Fruit fly (Drosophila melanogaster) whole organism, embryonic: ENCODE results near the gene CG31775.

Source experiments
- Awh ChIP-seq: fragments of 200-800 bp; sonication (Bioruptor generic); IDR thresholded peaks from 2 replicates; pipeline ENCODE4, ENCODE4 v1.3.6; 2022; ENCODE audit warnings: missing biosample characterization, missing genetic modification characterization
- B-H1 ChIP-seq: fragments of 200-800 bp; sonication (Bioruptor generic); IDR thresholded peaks from 3 replicates; pipeline ENCODE4 v1.3.6; 2022; ENCODE audit warnings: missing biosample characterization, missing genetic modification characterization
- CG10321 ChIP-seq: fragments of 200-800 bp; sonication (Bioruptor generic); IDR thresholded peaks from 2 replicates; pipeline ENCODE4 v1.3.6; 2022; ENCODE audit warnings: missing biosample characterization, missing genetic modification characterization
- CG10366 ChIP-seq: fragments of 200-800 bp; sonication (Bioruptor generic); IDR thresholded peaks from 2 replicates; pipeline ENCODE4 v1.3.6; 2022; ENCODE audit warnings: missing biosample characterization, missing genetic modification characterization
- CG10431 ChIP-seq: fragments of 200-800 bp; sonication (Bioruptor generic); optimal IDR thresholded peaks from 3 replicates; lab custom pipeline; 2018; ENCODE audit warnings: missing biosample characterization, mild to moderate bottlenecking, missing genetic modification characterization
- CG10654 ChIP-seq: fragments of 200-800 bp; sonication (Bioruptor generic); optimal IDR thresholded peaks from 2 replicates; lab custom pipeline; 2016; ENCODE audit warnings: missing biosample characterization, missing genetic modification characterization
- CG11560 ChIP-seq: fragments of 200-800 bp; sonication (Bioruptor generic); IDR thresholded peaks from 3 replicates; pipeline ENCODE4 v1.3.6; 2022; ENCODE audit warnings: missing biosample characterization, missing genetic modification characterization
- CG12104 ChIP-seq: fragments of 200-800 bp; sonication (Bioruptor generic); optimal IDR thresholded peaks from 3 replicates; lab custom pipeline; 2016; ENCODE audit warnings: missing biosample characterization, missing genetic modification characterization
- CG12744 ChIP-seq: fragments of 200-800 bp; sonication (Bioruptor generic); optimal IDR thresholded peaks from 2 replicates; lab custom pipeline; 2016; ENCODE audit warnings: missing biosample characterization, missing genetic modification characterization
- CG14441 ChIP-seq: fragments of 200-800 bp; sonication (Bioruptor generic); IDR thresholded peaks from 2 replicates; pipeline ENCODE4 v1.3.6; 2022; ENCODE audit warnings: missing biosample characterization, missing genetic modification characterization
- CG14710 ChIP-seq: fragments of 200-800 bp; sonication (Bioruptor generic); optimal IDR thresholded peaks from 3 replicates; lab custom pipeline; 2019; ENCODE audit warnings: missing biosample characterization, mild to moderate bottlenecking, missing genetic modification characterization, moderate library complexity
- CG15479 ChIP-seq: fragments of 200-800 bp; sonication (Bioruptor generic); optimal IDR thresholded peaks from 3 replicates; lab custom pipeline; 2019; ENCODE audit warnings: missing biosample characterization, mild to moderate bottlenecking, missing genetic modification characterization, moderate library complexity
- CG15514 ChIP-seq: fragments of 200-800 bp; sonication (Bioruptor generic); optimal IDR thresholded peaks from 3 replicates; lab custom pipeline; 2017; ENCODE audit warnings: missing biosample characterization, missing genetic modification characterization, mild to moderate bottlenecking, moderate library complexity, missing genetic modification reagents
- CG17328 ChIP-seq: fragments of 200-800 bp; sonication (Bioruptor generic); IDR thresholded peaks from 2 replicates; pipeline ENCODE4 v1.3.6; 2022; ENCODE audit warnings: missing biosample characterization, missing genetic modification characterization
- CG1792 ChIP-seq: fragments of 200-800 bp; sonication (Bioruptor generic); optimal IDR thresholded peaks from 2 replicates; lab custom pipeline; 2016; ENCODE audit warnings: missing biosample characterization, missing genetic modification characterization
- CG2678 ChIP-seq: fragments of 200-800 bp; sonication (Bioruptor generic); optimal IDR thresholded peaks from 3 replicates; lab custom pipeline; 2019; ENCODE audit warnings: missing biosample characterization, mild to moderate bottlenecking, missing genetic modification characterization, moderate library complexity
- CG30403 ChIP-seq: fragments of 200-800 bp; sonication (Bioruptor generic); optimal IDR thresholded peaks from 3 replicates; lab custom pipeline; 2016; ENCODE audit warnings: missing biosample characterization, missing genetic modification characterization
- CG31365 ChIP-seq: fragments of 200-800 bp; sonication (Bioruptor generic); optimal IDR thresholded peaks from 2 replicates; lab custom pipeline; 2018; ENCODE audit warnings: missing biosample characterization, mild to moderate bottlenecking, missing genetic modification characterization
- CG31388 ChIP-seq: fragments of 200-800 bp; sonication (Bioruptor generic); optimal IDR thresholded peaks from 2 replicates; lab custom pipeline; 2016; ENCODE audit warnings: missing biosample characterization, missing genetic modification characterization
- CG4730 ChIP-seq: fragments of 200-800 bp; sonication (Bioruptor generic); IDR thresholded peaks from 2 replicates; pipeline ENCODE4 v1.3.6; 2022; ENCODE audit warnings: missing biosample characterization, missing genetic modification characterization
- CG6654 ChIP-seq: fragments of 200-800 bp; sonication (Bioruptor generic); optimal IDR thresholded peaks from 2 replicates; lab custom pipeline; 2017; ENCODE audit warnings: missing biosample characterization, mild to moderate bottlenecking, missing genetic modification characterization
- CG7928 ChIP-seq: fragments of 200-800 bp; sonication (Bioruptor generic); optimal IDR thresholded peaks from 2 replicates; lab custom pipeline; 2017; ENCODE audit warnings: missing biosample characterization, mild to moderate bottlenecking, missing genetic modification characterization
- CG8359 ChIP-seq: fragments of 200-800 bp; sonication (Bioruptor generic); optimal IDR thresholded peaks from 2 replicates; lab custom pipeline; 2017; ENCODE audit warnings: missing biosample characterization, mild to moderate bottlenecking, missing genetic modification characterization, borderline replicate concordance
- CG9932 ChIP-seq: fragments of 200-800 bp; sonication (Bioruptor generic); IDR thresholded peaks from 2 replicates; pipeline ENCODE4 v1.3.6; 2022; ENCODE audit warnings: missing biosample characterization, missing genetic modification characterization
- D19B ChIP-seq: fragments of 200-800 bp; sonication (Bioruptor generic); optimal IDR thresholded peaks from 2 replicates; lab custom pipeline; 2017; ENCODE audit warnings: missing biosample characterization, mild to moderate bottlenecking, missing genetic modification characterization
- H2.0 ChIP-seq: fragments of 200-800 bp; sonication (Bioruptor generic); IDR thresholded peaks from 2 replicates; pipeline ENCODE4 v1.3.6; 2022; ENCODE audit warnings: missing biosample characterization, missing genetic modification characterization
- Neu2 ChIP-seq: fragments of 200-800 bp; sonication (Bioruptor generic); optimal IDR thresholded peaks from 3 replicates; lab custom pipeline; 2016; ENCODE audit warnings: missing biosample characterization, missing genetic modification characterization, borderline replicate concordance
- Nf-YA ChIP-seq: fragments of 200-800 bp; sonication (Bioruptor generic); IDR thresholded peaks from 2 replicates; pipeline ENCODE4 v1.3.6; 2022; ENCODE audit warnings: missing biosample characterization, missing genetic modification characterization
- Ptx1 ChIP-seq: fragments of 200-800 bp; sonication (Bioruptor generic); IDR thresholded peaks from 2 replicates; pipeline ENCODE4 v1.3.6; 2022; ENCODE audit warnings: missing biosample characterization, missing genetic modification characterization
- Trl ChIP-seq, 3 experiments: fragments of >200 bp in 2 of 3; fragments of 200-800 bp in 1 of 3; sonication (Bioruptor generic) in 1 of 3; optimal IDR thresholded peaks; 2 replicates in 1 of 3; 3 replicates in 2 of 3; lab custom pipeline; 2016 to 2017; ENCODE audit warnings: missing biosample characterization in 1 of 3, missing genetic modification characterization in 1 of 3
- Xbp1 ChIP-seq: fragments of 200-800 bp; sonication (Bioruptor generic); optimal IDR thresholded peaks from 3 replicates; lab custom pipeline; 2016; ENCODE audit warnings: missing biosample characterization, mild to moderate bottlenecking, missing genetic modification characterization
- abd-A ChIP-seq: fragments of 200-800 bp; sonication (Bioruptor generic); optimal IDR thresholded peaks from 3 replicates; lab custom pipeline; 2019; ENCODE audit warnings: missing biosample characterization, mild to moderate bottlenecking, missing genetic modification characterization, moderate library complexity
- ac ChIP-seq: fragments of 200-800 bp; sonication (Bioruptor generic); optimal IDR thresholded peaks from 3 replicates; lab custom pipeline; 2017; ENCODE audit warnings: missing biosample characterization, mild to moderate bottlenecking, missing genetic modification characterization
- ap ChIP-seq: fragments of 200-800 bp; sonication (Bioruptor generic); IDR thresholded peaks from 2 replicates; pipeline ENCODE4 v1.3.6; 2022; ENCODE audit warnings: missing biosample characterization, missing genetic modification characterization
- caup ChIP-seq: fragments of 200-800 bp; sonication (Bioruptor generic); optimal IDR thresholded peaks from 3 replicates; lab custom pipeline; 2017; ENCODE audit warnings: missing biosample characterization, mild to moderate bottlenecking, missing genetic modification characterization, moderate library complexity; ENCODE audit not compliant: severe bottlenecking
- dmrt11E ChIP-seq: fragments of 200-800 bp; sonication (Bioruptor generic); optimal IDR thresholded peaks from 3 replicates; lab custom pipeline; 2018; ENCODE audit warnings: missing biosample characterization, mild to moderate bottlenecking, missing genetic modification characterization, moderate library complexity
- dmrt99B ChIP-seq: fragments of 200-800 bp; sonication (Bioruptor generic); optimal IDR thresholded peaks from 2 replicates; lab custom pipeline; 2018; ENCODE audit warnings: missing biosample characterization, mild to moderate bottlenecking, missing genetic modification characterization, moderate library complexity
- en ChIP-seq: fragments of 200-800 bp; sonication (Bioruptor generic); optimal IDR thresholded peaks from 2 replicates; lab custom pipeline; 2016; ENCODE audit warnings: missing biosample characterization, missing genetic modification characterization
- fru ChIP-seq: fragments of >200 bp; optimal IDR thresholded peaks from 2 replicates; lab custom pipeline; 2017
- gcm2 ChIP-seq: fragments of 200-800 bp; sonication (Bioruptor generic); optimal IDR thresholded peaks from 2 replicates; lab custom pipeline; 2016; ENCODE audit warnings: missing biosample characterization, missing genetic modification characterization
- hbn ChIP-seq: fragments of 200-800 bp; sonication (Bioruptor generic); IDR thresholded peaks from 2 replicates; pipeline ENCODE4 v1.3.6; 2022; ENCODE audit warnings: missing biosample characterization, missing genetic modification characterization; ENCODE audit not compliant: partially characterized antibody
- nom ChIP-seq: fragments of 200-800 bp; sonication (Bioruptor generic); optimal IDR thresholded peaks from 2 replicates; lab custom pipeline; 2017; ENCODE audit warnings: missing biosample characterization, missing genetic modification characterization, mild to moderate bottlenecking, moderate library complexity, missing genetic modification reagents
- odd ChIP-seq: fragments of 200-800 bp; sonication (Bioruptor generic); optimal IDR thresholded peaks from 2 replicates; lab custom pipeline; 2017; ENCODE audit warnings: missing biosample characterization, mild to moderate bottlenecking, missing genetic modification characterization
- pnt ChIP-seq: fragments of 200-800 bp; sonication (Bioruptor generic); optimal IDR thresholded peaks from 3 replicates; lab custom pipeline; 2016; ENCODE audit warnings: missing biosample characterization, missing genetic modification characterization
- sens ChIP-seq: fragments of 200-800 bp; sonication (Bioruptor generic); peaks from one replicate; lab custom pipeline; 2016; ENCODE audit warnings: missing biosample characterization, missing genetic modification characterization
- stwl ChIP-seq: fragments of 200-800 bp; sonication (Bioruptor generic); optimal IDR thresholded peaks from 3 replicates; lab custom pipeline; 2018; ENCODE audit warnings: missing biosample characterization, mild to moderate bottlenecking, missing genetic modification characterization, moderate library complexity
- sug ChIP-seq: fragments of 200-800 bp; optimal IDR thresholded peaks from 2 replicates; lab custom pipeline; 2019; ENCODE audit warnings: missing biosample characterization, mild to moderate bottlenecking, missing genetic modification characterization, moderate library complexity
- vnd ChIP-seq: fragments of 200-800 bp; sonication (Bioruptor generic); IDR thresholded peaks from 3 replicates; pipeline ENCODE4 v1.3.6; 2022; ENCODE audit warnings: missing biosample characterization, missing genetic modification characterization; ENCODE audit not compliant: partially characterized antibody
- vvl ChIP-seq: fragments of 200-800 bp; sonication (Bioruptor generic); IDR thresholded peaks from 2 replicates; pipeline ENCODE4 v1.3.6; 2022; ENCODE audit warnings: missing biosample characterization, missing genetic modification characterization

CG31775 gene

dm6 chr2L:14688922-14689711, 48.5 kb downstream of the CG31775 start, which contains the start of gene osp (continued):
- TF ChIP-seq odd (GFP tag; lab: Kevin White, UChicago): peak; percentile 94
- peak; percentile 98 for TF ChIP-seq CG4730 (GFP tag; lab: Robert Waterston, UW)
- TF ChIP-seq CG12104 (GFP tag; lab: Kevin White, UChicago): peak; percentile 98
- peak; percentile 99 for TF ChIP-seq H2.0
- peak; percentile 87 for TF ChIP-seq gcm2
- peak; percentile 67 to 73 for TF ChIP-seq Trl (optimal IDR thresholded peaks at IDR 0.05; lab: Kevin White, UChicago)
- TF ChIP-seq Trl (GFP tag; optimal IDR thresholded peaks at IDR 0.05; lab: Kevin White, UChicago): no peak
- TF ChIP-seq stwl: peak; percentile 86
- TF ChIP-seq caup (GFP tag; lab: Kevin White, UChicago): peak; percentile 97
- peak; percentile 97 for TF ChIP-seq Xbp1 (GFP tag; lab: Kevin White, UChicago)
- TF ChIP-seq nom (GFP tag; lab: Kevin White, UChicago): peak; percentile 95
- peak; percentile 93 for TF ChIP-seq abd-A (tag; lab: Kevin White, UChicago)
- peak; percentile 99 for TF ChIP-seq dmrt99B (tag; lab: Kevin White, UChicago)
- TF ChIP-seq CG11560 (tag; lab: Robert Waterston, UW): no peak; the same call in 1 of the 3 replicates
- TF ChIP-seq Neu2: no peak
- peak; percentile 61 for TF ChIP-seq ac (GFP tag; lab: Kevin White, UChicago)
- TF ChIP-seq hbn (GFP tag; lab: Robert Waterston, UW): peak; percentile 16; the same call in 1 of the 2 replicates
- peak; percentile 96 for TF ChIP-seq CG31388 (GFP tag; lab: Kevin White, UChicago)
- TF ChIP-seq CG12744 (GFP tag; lab: Kevin White, UChicago): peak; percentile 80
- peak; percentile 86 for TF ChIP-seq CG10321
- TF ChIP-seq dmrt11E: peak; percentile 99
- TF ChIP-seq CG2678 (tag; lab: Kevin White, UChicago): peak; percentile 100
- peak; percentile 98 for TF ChIP-seq CG14441 (GFP tag; lab: Robert Waterston, UW)
- TF ChIP-seq Ptx1: peak; percentile 99
- peak; percentile 25 for TF ChIP-seq en (GFP tag; lab: Kevin White, UChicago)
- TF ChIP-seq ap (GFP tag; lab: Robert Waterston, UW): peak; percentile 99
- TF ChIP-seq CG17328 (GFP tag; lab: Robert Waterston, UW): peak; percentile 99
- TF ChIP-seq CG30403 (GFP tag; lab: Kevin White, UChicago): peak; percentile 98
- TF ChIP-seq sens (GFP tag; lab: Kevin White, UChicago): peak; percentile 97
- peak; percentile 97 for TF ChIP-seq CG10654
- TF ChIP-seq CG15514 (GFP tag; lab: Kevin White, UChicago): peak; percentile 92
- peak; percentile 84 for TF ChIP-seq CG10431
- TF ChIP-seq CG1792 (GFP tag; lab: Kevin White, UChicago): peak; percentile 70
- peak; percentile 74 for TF ChIP-seq CG7928
- peak; percentile 99 for TF ChIP-seq Awh (GFP tag; lab: Robert Waterston, UW)
- TF ChIP-seq B-H1 (GFP tag; lab: Robert Waterston, UW): peak; percentile 98
- peak; percentile 99 for TF ChIP-seq CG10366 (GFP tag; lab: Robert Waterston, UW)
- no peak for TF ChIP-seq fru (lab: Kevin White, UChicago)
- peak; percentile 92 for TF ChIP-seq D19B
- peak; percentile 97 for TF ChIP-seq sug (tag; lab: Kevin White, UChicago)
- peak; percentile 45 for TF ChIP-seq CG15479 (GFP tag; lab: Kevin White, UChicago)
- peak; percentile 22; the same call in 1 of the 3 replicates for TF ChIP-seq vnd (GFP tag; lab: Robert Waterston, UW)
- peak; percentile 88 for TF ChIP-seq CG8359 (GFP tag; lab: Kevin White, UChicago)
- peak; percentile 98 for TF ChIP-seq CG14710 (tag; lab: Kevin White, UChicago)
- TF ChIP-seq vvl: peak; percentile 100
- peak; percentile 99 for TF ChIP-seq Nf-YA (GFP tag; lab: Robert Waterston, UW)
- peak; percentile 79 for TF ChIP-seq pnt (GFP tag; lab: Kevin White, UChicago)
- peak; percentile 98 for TF ChIP-seq CG9932 (GFP tag; lab: Robert Waterston, UW)
- TF ChIP-seq CG6654: peak; percentile 76
- TF ChIP-seq CG31365 (tag; lab: Kevin White, UChicago): peak; percentile 86
